Fruit fly (Drosophila melanogaster): ENCODE results near the gene CG16956.
"Not testable (repeated sequence)": the region's sequence is repeated elsewhere in the genome, so short reads cannot be mapped to it uniquely, and the experiment has no call there.

Gene CG16956

DNA sequence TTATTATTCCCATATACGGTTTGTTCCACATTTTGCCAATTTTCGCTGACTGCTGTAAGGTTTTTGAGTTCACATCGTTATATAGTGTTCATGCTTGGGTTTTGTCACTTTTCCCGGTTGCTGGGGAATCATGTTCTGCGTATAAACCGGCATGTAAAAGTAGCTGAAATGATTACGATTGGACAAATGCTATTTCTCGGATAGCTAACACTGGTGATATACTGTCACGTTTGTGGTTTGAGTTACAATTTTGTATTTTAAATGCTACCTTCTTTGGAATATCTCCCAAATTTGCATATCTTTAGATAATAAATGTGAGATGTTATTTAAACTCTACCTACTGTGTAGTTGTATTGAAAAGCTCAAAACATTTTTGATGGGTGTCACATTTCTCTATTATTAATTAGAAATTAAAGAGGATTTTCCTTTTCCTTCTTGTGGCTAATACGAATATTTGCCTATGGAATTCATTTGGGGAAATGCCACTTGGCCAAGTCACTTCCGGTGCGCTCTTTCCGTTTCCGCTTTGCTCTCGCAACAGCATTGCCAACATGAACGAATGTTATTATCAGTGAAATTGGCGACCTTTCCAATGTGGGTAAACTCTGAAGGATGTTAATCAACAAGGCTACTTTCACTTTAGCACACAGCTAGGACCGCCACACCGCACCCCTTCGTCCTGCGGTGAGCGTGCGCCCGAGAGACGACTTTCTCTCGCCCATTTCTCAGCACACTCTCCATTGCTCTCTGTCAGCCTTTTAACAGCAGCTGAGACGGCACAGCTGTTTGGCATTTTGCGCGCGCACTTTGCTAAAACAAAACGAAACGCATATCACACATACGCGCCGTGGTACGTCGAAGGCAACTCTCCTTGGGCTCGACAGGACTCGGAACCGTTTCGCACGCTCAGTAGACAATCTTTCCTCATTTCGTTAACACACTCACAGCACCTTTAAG, at the start of gene CG16956, which contains the start of the genes CG42784 and CG43850:
CG16956 (minus strand) TSS at position 51 of the 957 bp plus-strand sequence.
CG42784 (plus strand) TSS at position 907 of the 957 bp plus-strand sequence.
CG43850 (plus strand) TSS at position 907 of the 957 bp plus-strand sequence.
- TF ChIP-seq Sin3A (optimal IDR thresholded peaks at IDR 0.05) (no peak), h (optimal IDR thresholded peaks at IDR 0.05) (no peak), insv (optimal IDR thresholded peaks at IDR 0.05) (no peak), psq (optimal IDR thresholded peaks at IDR 0.05) (no peak), ttk (optimal IDR thresholded peaks at IDR 0.05) (no peak), Myc (optimal IDR thresholded peaks at IDR 0.05) (no peak)

DNA sequence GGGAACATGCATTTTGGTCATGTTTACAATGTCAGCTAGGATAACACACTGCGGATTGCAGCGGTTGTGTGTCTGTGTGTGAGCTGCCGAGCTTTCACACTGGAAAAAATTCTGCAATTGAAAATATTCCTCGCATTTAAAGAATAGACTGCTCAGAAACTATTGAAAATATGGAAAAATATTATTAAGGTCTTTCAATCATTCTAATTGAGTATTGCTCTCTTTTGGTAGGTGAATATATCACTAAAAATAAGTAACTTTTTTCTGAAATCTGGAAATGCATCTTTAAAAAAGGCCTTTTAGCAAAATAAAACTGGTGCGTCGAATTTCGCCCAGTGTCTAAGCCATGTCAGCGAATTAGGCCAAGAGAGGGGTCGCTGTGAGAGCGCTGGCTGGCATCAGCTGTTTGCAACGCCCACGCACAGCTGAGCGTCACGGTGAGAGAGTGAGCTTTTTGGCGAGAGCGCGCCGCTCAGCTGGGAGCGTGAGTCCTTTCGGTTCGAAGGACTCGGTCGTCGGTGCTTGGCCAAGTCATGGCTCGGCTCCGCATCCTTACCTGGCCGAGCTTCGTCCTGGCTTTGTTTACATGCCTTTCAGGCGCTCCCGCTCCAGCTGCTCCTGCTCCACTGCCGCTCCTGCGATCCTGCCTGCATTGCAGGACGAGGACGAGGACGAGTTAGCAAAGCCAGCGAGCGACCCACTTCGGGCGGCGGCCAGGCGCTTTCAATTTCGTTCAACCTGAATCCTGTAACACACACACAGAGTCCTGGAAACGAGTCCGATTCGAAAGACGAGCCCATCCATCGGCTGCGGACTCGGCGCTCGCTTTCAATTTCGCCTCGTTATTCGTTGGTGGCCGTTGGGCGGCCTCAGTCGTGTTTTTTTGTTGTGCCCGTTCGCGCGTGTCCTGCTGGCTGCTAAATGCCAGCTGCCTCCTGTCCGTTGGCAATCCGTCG, 46.8 kb upstream of the CG16956 start, which contains the start of gene CG46308:
CG46308 (plus strand) TSS at position 864 of the 956 bp plus-strand sequence.
- TF ChIP-seq Myc (optimal IDR thresholded peaks at IDR 0.05): no peak
- TF ChIP-seq ttk (optimal IDR thresholded peaks at IDR 0.05): no peak
- no peak for TF ChIP-seq Sin3A (optimal IDR thresholded peaks at IDR 0.05)
- TF ChIP-seq insv (optimal IDR thresholded peaks at IDR 0.05): no peak
- no peak for TF ChIP-seq psq (optimal IDR thresholded peaks at IDR 0.05)
- TF ChIP-seq h (optimal IDR thresholded peaks at IDR 0.05): no peak

DNA sequence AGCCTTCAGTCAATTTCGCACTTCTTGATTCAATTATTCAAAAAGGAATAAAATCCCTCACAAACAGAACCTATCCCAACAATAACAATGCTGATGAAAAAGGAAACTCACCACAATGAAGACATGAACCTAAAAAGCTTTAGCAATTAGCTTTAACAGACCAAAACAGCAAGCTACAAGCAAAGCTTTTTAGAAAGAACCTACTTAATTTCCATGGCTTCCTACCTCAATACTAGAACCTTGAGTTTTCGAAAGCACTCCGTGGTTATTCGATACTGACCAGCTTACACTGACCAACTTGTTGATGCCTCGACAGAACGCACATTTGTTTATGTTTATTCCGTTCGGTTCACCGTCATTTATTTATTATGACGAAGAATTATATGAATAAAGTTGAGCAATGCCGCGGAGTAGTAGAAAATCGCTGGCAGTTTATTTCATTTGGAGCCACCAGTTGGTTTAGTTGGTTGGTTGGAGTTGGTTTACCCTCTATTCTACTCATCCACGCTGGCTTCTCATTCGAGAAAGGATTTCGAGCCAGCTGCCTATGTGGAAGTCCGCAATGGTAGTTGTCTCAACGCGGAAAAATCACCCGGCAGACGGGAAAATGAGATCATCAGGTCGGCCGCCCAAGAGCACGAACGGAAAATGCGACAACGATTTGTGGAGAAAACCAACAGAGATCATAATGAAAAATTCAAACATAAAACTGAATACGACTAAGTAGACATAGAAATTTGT, 44.8 kb upstream of the CG16956 start, which contains the start of gene CG42810:
CG42810 (plus strand) TSS at position 691 of the 741 bp plus-strand sequence.
- TF ChIP-seq Myc (optimal IDR thresholded peaks at IDR 0.05) (no peak), h (optimal IDR thresholded peaks at IDR 0.05) (no peak)

- no peak for TF ChIP-seq h (optimal IDR thresholded peaks at IDR 0.05)
- TF ChIP-seq Sin3A (optimal IDR thresholded peaks at IDR 0.05): no peak
- TF ChIP-seq insv (optimal IDR thresholded peaks at IDR 0.05): no peak
- TF ChIP-seq psq (optimal IDR thresholded peaks at IDR 0.05): no peak
- TF ChIP-seq Myc (optimal IDR thresholded peaks at IDR 0.05): no peak
- TF ChIP-seq ttk (optimal IDR thresholded peaks at IDR 0.05): no peak
Observed at dm6 chr2L:13457037-13457547, 42.7 kb upstream of the CG16956 start, which contains the start of gene CG42809. Gene CG42809 (plus strand): TSS chr2L:13457497.

- not testable (repeated sequence) for TF ChIP-seq psq, insv, Sin3A (optimal IDR thresholded peaks at IDR 0.05)
Observed at dm6 chr2L:13449397-13449796, 35.0 kb upstream of the CG16956 start, which contains the start of gene Hsp60D. Gene Hsp60D (minus strand): TSS chr2L:13449497.

DNA sequence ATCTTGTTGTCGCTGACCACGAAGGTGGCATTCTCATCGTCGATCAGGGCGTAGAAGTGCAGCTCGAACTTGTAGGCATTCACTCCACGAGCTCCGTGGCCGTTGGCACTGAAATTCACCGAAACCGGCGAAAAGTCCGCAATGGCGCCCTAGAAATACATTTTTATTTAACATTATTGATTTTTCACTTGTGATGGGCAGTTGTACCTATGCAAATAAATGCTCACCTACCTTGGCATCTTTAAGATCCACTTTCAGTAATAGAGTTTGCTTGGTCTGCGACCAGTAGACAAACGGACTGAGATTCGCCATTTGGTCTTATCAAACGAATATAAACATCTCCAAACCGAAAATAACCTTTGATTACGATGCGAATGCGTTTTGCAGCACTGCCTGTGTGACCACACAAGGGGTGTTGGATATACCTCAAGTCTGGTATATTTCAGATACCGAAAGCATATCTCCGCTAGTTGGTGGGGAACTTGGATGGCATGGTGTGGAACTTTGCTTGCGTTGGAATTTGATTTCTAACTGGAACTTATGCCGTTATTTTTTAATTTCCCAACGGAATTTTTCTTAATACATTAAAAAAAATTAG, 31.0 kb upstream of the CG16956 start, which contains the start of gene Hacd2:
Hacd2 (minus strand) TSS at position 403 of the 598 bp plus-strand sequence.
- TF ChIP-seq Sin3A (optimal IDR thresholded peaks at IDR 0.05) (no peak), ttk (optimal IDR thresholded peaks at IDR 0.05) (no peak), insv (optimal IDR thresholded peaks at IDR 0.05) (no peak), psq (optimal IDR thresholded peaks at IDR 0.05) (no peak), Myc (optimal IDR thresholded peaks at IDR 0.05) (no peak), h (optimal IDR thresholded peaks at IDR 0.05) (no peak)

DNA sequence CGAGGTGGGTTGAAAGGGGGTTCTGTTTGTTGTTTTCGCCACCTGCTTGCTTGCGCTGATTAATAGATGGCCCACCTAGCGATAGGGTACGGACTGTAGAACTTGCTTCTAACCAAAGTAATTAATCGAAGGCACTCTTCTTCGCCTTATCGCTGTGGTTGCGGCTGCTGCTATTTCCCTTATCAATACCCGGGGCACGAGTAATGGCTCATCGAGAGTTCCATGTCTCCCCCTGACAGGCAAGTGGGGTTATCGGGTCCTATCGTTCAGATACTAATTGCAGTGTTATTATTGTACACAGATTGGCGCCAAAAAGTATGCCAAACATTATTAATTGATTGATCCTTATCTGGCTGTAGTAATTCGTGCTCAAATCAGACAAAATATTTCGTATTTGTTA, 22.4 kb upstream of the CG16956 start:
- TF ChIP-seq Sin3A (optimal IDR thresholded peaks at IDR 0.05) (no peak), Myc (optimal IDR thresholded peaks at IDR 0.05) (no peak), insv (optimal IDR thresholded peaks at IDR 0.05) (no peak), h (optimal IDR thresholded peaks at IDR 0.05) (no peak), psq (optimal IDR thresholded peaks at IDR 0.05) (no peak), ttk (optimal IDR thresholded peaks at IDR 0.05) (no peak)

- TF ChIP-seq insv (optimal IDR thresholded peaks at IDR 0.05) (no peak), psq (optimal IDR thresholded peaks at IDR 0.05) (no peak), Sin3A (optimal IDR thresholded peaks at IDR 0.05) (no peak)
Observed at dm6 chr2L:13434795-13435634, 20.6 kb upstream of the CG16956 start, which contains the start of gene Tehao. Gene Tehao (plus strand): TSS chr2L:13435622.

- TF ChIP-seq h (optimal IDR thresholded peaks at IDR 0.05): no peak
- TF ChIP-seq insv (optimal IDR thresholded peaks at IDR 0.05): no peak
- no peak for TF ChIP-seq Sin3A (optimal IDR thresholded peaks at IDR 0.05)
- TF ChIP-seq Myc (optimal IDR thresholded peaks at IDR 0.05): no peak
- no peak for TF ChIP-seq ttk (optimal IDR thresholded peaks at IDR 0.05)
Observed at dm6 chr2L:13430919-13431502, 16.6 kb upstream of the CG16956 start.
